Fruit fly (Drosophila melanogaster) whole organism, embryonic: ENCODE data around the gene CG31908.

ENCODE experiments used
- Ada2b ChIP-seq: fragments of 200-800 bp; sonication (Bioruptor generic); IDR thresholded peaks from 2 replicates; pipeline ENCODE4 v1.3.6; 2022; ENCODE audit warnings: missing biosample characterization, missing genetic modification characterization
- Adf1 ChIP-seq: fragments of 200-800 bp; sonication (Bioruptor generic); IDR thresholded peaks from 2 replicates; pipeline ENCODE4 v1.3.6; 2022; ENCODE audit warnings: missing biosample characterization, missing genetic modification characterization
- CG10431 ChIP-seq: fragments of 200-800 bp; sonication (Bioruptor generic); optimal IDR thresholded peaks from 3 replicates; lab custom pipeline; 2018; ENCODE audit warnings: missing biosample characterization, mild to moderate bottlenecking, missing genetic modification characterization
- CG12659 ChIP-seq: fragments of 200-800 bp; sonication (Bioruptor generic); optimal IDR thresholded peaks from 3 replicates; lab custom pipeline; 2017; ENCODE audit warnings: mild to moderate bottlenecking, missing biosample characterization, missing genetic modification reagents, missing genetic modification characterization
- CG12769 ChIP-seq: fragments of 200-800 bp; sonication (Bioruptor generic); optimal IDR thresholded peaks from 2 replicates; lab custom pipeline; 2019; ENCODE audit warnings: missing biosample characterization, mild to moderate bottlenecking, missing genetic modification characterization, moderate library complexity
- CG13624 ChIP-seq: fragments of 200-800 bp; sonication (Bioruptor generic); optimal IDR thresholded peaks from 2 replicates; lab custom pipeline; 2016; ENCODE audit warnings: missing biosample characterization, missing genetic modification characterization
- CG13894 ChIP-seq: fragments of 200-800 bp; sonication (Bioruptor generic); optimal IDR thresholded peaks from 3 replicates; lab custom pipeline; 2018; ENCODE audit warnings: missing biosample characterization, mild to moderate bottlenecking, missing genetic modification characterization, moderate library complexity
- CG14014 ChIP-seq: fragments of 200-800 bp; sonication (Bioruptor generic); IDR thresholded peaks from 2 replicates; pipeline ENCODE4 v1.3.6; 2022; ENCODE audit warnings: missing biosample characterization, missing genetic modification characterization
- CG14710 ChIP-seq: fragments of 200-800 bp; sonication (Bioruptor generic); optimal IDR thresholded peaks from 3 replicates; lab custom pipeline; 2019; ENCODE audit warnings: missing biosample characterization, mild to moderate bottlenecking, missing genetic modification characterization, moderate library complexity
- CG16813 ChIP-seq: fragments of 200-800 bp; sonication (Bioruptor generic); IDR thresholded peaks from 3 replicates; pipeline ENCODE4 v1.3.6; 2022; ENCODE audit warnings: missing biosample characterization, missing genetic modification characterization; ENCODE audit not compliant: partially characterized antibody
- CG17328 ChIP-seq: fragments of 200-800 bp; sonication (Bioruptor generic); IDR thresholded peaks from 2 replicates; pipeline ENCODE4 v1.3.6; 2022; ENCODE audit warnings: missing biosample characterization, missing genetic modification characterization
- CG2712 ChIP-seq: fragments of 200-800 bp; optimal IDR thresholded peaks from 3 replicates; lab custom pipeline; 2019; ENCODE audit warnings: missing biosample characterization, mild to moderate bottlenecking, missing genetic modification characterization, moderate library complexity
- CG33213 ChIP-seq: fragments of 200-800 bp; sonication (Bioruptor generic); optimal IDR thresholded peaks from 3 replicates; lab custom pipeline; 2016; ENCODE audit warnings: missing biosample characterization, missing genetic modification characterization
- CG34376 ChIP-seq: fragments of 200-800 bp; sonication (Bioruptor generic); optimal IDR thresholded peaks from 2 replicates; lab custom pipeline; 2018; ENCODE audit warnings: missing biosample characterization, mild to moderate bottlenecking, missing genetic modification characterization
- CG34422 ChIP-seq: fragments of 200-800 bp; sonication (Bioruptor generic); IDR thresholded peaks from 3 replicates; pipeline ENCODE4 v1.3.6; 2022; ENCODE audit warnings: missing biosample characterization, missing genetic modification characterization
- CG42726 ChIP-seq: fragments of 200-800 bp; sonication (Bioruptor generic); IDR thresholded peaks from 2 replicates; pipeline ENCODE4 v1.3.6; 2022; ENCODE audit warnings: missing biosample characterization, missing genetic modification characterization; ENCODE audit not compliant: partially characterized antibody
- CG43689 ChIP-seq: fragments of 200-800 bp; sonication (Bioruptor generic); IDR thresholded peaks from 2 replicates; pipeline ENCODE4 v1.3.6; 2022; ENCODE audit warnings: missing biosample characterization, missing genetic modification characterization
- CG4404 ChIP-seq: fragments of 200-800 bp; sonication (Bioruptor generic); IDR thresholded peaks from 2 replicates; pipeline ENCODE4 v1.3.6; 2022; ENCODE audit warnings: missing biosample characterization, missing genetic modification characterization
- CG6791 ChIP-seq: fragments of 200-800 bp; sonication (Bioruptor generic); IDR thresholded peaks from 3 replicates; pipeline ENCODE4 v1.3.6; 2022; ENCODE audit warnings: missing biosample characterization, missing genetic modification characterization; ENCODE audit not compliant: partially characterized antibody
- CG8478 ChIP-seq: fragments of >200 bp; optimal IDR thresholded peaks from 2 replicates; lab custom pipeline; 2018
- CG8924 ChIP-seq: fragments of 200-800 bp; optimal IDR thresholded peaks from 3 replicates; lab custom pipeline; 2019; ENCODE audit warnings: missing biosample characterization, mild to moderate bottlenecking, missing genetic modification characterization, moderate library complexity
- CG9215 ChIP-seq: fragments of 200-800 bp; sonication (Bioruptor generic); IDR thresholded peaks from 2 replicates; pipeline ENCODE4 v1.3.6; 2022; ENCODE audit warnings: missing biosample characterization, missing genetic modification characterization
- CHES-1-like ChIP-seq: fragments of 200-800 bp; sonication (Bioruptor generic); optimal IDR thresholded peaks from 2 replicates; lab custom pipeline; 2016; ENCODE audit warnings: missing biosample characterization, missing genetic modification characterization
- CrebB ChIP-seq: fragments of 200-800 bp; sonication (Bioruptor generic); optimal IDR thresholded peaks from 3 replicates; lab custom pipeline; 2018; ENCODE audit warnings: missing biosample characterization, mild to moderate bottlenecking, missing genetic modification characterization
- D19B ChIP-seq: fragments of 200-800 bp; sonication (Bioruptor generic); optimal IDR thresholded peaks from 2 replicates; lab custom pipeline; 2017; ENCODE audit warnings: missing biosample characterization, mild to moderate bottlenecking, missing genetic modification characterization
- Doc3 ChIP-seq: fragments of 200-800 bp; sonication (Bioruptor generic); IDR thresholded peaks from 3 replicates; pipeline ENCODE4 v1.3.6; 2022; ENCODE audit warnings: missing biosample characterization, missing genetic modification characterization; ENCODE audit not compliant: partially characterized antibody
- Elba2 ChIP-seq: fragments of 200-800 bp; sonication (Bioruptor generic); optimal IDR thresholded peaks from 3 replicates; lab custom pipeline; 2016; ENCODE audit warnings: missing biosample characterization, missing genetic modification characterization
- Fer1 ChIP-seq: fragments of 200-800 bp; sonication (Bioruptor generic); optimal IDR thresholded peaks from 2 replicates; lab custom pipeline; 2017; ENCODE audit warnings: missing biosample characterization, mild to moderate bottlenecking, missing genetic modification characterization
- Gug ChIP-seq: fragments of 200-800 bp; sonication (Bioruptor generic); IDR thresholded peaks from 4 replicates; pipeline ENCODE4 v1.3.6; 2022; ENCODE audit warnings: missing biosample characterization, missing genetic modification characterization
- Hmr ChIP-seq: fragments of 200-800 bp; sonication (Bioruptor generic); optimal IDR thresholded peaks from 3 replicates; lab custom pipeline; 2017; ENCODE audit warnings: mild to moderate bottlenecking, missing biosample characterization, missing genetic modification reagents, missing genetic modification characterization
- Hr39 ChIP-seq: fragments of >200 bp; optimal IDR thresholded peaks from 2 replicates; lab custom pipeline; 2017
- Jarid2 ChIP-seq: fragments of 200-800 bp; sonication (Bioruptor generic); optimal IDR thresholded peaks from 3 replicates; lab custom pipeline; 2017; ENCODE audit warnings: mild to moderate bottlenecking, missing biosample characterization, missing genetic modification reagents, missing genetic modification characterization
- MTF-1 ChIP-seq: fragments of 200-800 bp; sonication (Bioruptor generic); optimal IDR thresholded peaks from 2 replicates; lab custom pipeline; 2018; ENCODE audit warnings: missing biosample characterization, mild to moderate bottlenecking, missing genetic modification characterization, borderline replicate concordance
- Meics ChIP-seq: fragments of 200-800 bp; sonication (Bioruptor generic); optimal IDR thresholded peaks from 2 replicates; lab custom pipeline; 2017; ENCODE audit warnings: missing biosample characterization, mild to moderate bottlenecking, missing genetic modification characterization
- Nf-YC ChIP-seq: fragments of 200-800 bp; optimal IDR thresholded peaks from 3 replicates; lab custom pipeline; 2019; ENCODE audit warnings: missing biosample characterization, mild to moderate bottlenecking, missing genetic modification characterization, moderate library complexity
- YL-1 ChIP-seq: fragments of 200-800 bp; sonication (Bioruptor generic); optimal IDR thresholded peaks from 3 replicates; lab custom pipeline; 2017; ENCODE audit warnings: missing biosample characterization, mild to moderate bottlenecking, missing genetic modification characterization
- aop ChIP-seq: fragments of 200-800 bp; sonication (Bioruptor generic); IDR thresholded peaks from 2 replicates; pipeline ENCODE4 v1.3.6; 2022; ENCODE audit warnings: missing biosample characterization, missing genetic modification characterization
- ara ChIP-seq: fragments of 200-800 bp; sonication (Bioruptor generic); IDR thresholded peaks from 2 replicates; pipeline ENCODE4 v1.3.6; 2022; ENCODE audit warnings: missing biosample characterization, missing genetic modification characterization
- chn ChIP-seq: fragments of 200-800 bp; sonication (Bioruptor generic); optimal IDR thresholded peaks from 2 replicates; lab custom pipeline; 2016; ENCODE audit warnings: missing biosample characterization, missing genetic modification characterization
- danr ChIP-seq: fragments of 200-800 bp; sonication (Bioruptor generic); IDR thresholded peaks from 2 replicates; pipeline ENCODE4 v1.3.6; 2022; ENCODE audit warnings: missing biosample characterization, missing genetic modification characterization
- dpn ChIP-seq, 2 experiments: fragments of 200-800 bp; sonication (Bioruptor generic); optimal IDR thresholded peaks; 3 replicates each; lab custom pipeline; 2016; ENCODE audit warnings: missing biosample characterization in 2 of 2, missing genetic modification characterization in 2 of 2
- fd96Cb ChIP-seq: fragments of 200-800 bp; sonication (Bioruptor generic); optimal IDR thresholded peaks from 2 replicates; lab custom pipeline; 2018; ENCODE audit warnings: missing biosample characterization, mild to moderate bottlenecking, missing genetic modification characterization, moderate library complexity
- gce ChIP-seq: fragments of 200-800 bp; sonication (Bioruptor generic); IDR thresholded peaks from 3 replicates; pipeline ENCODE4 v1.3.6; 2022; ENCODE audit warnings: missing biosample characterization, missing genetic modification characterization
- inv ChIP-seq: fragments of 200-800 bp; sonication (Bioruptor generic); IDR thresholded peaks from 2 replicates; pipeline ENCODE4 v1.3.6; 2022; ENCODE audit warnings: missing biosample characterization, missing genetic modification characterization; ENCODE audit not compliant: partially characterized antibody
- ken ChIP-seq: fragments of 200-800 bp; sonication (Bioruptor generic); IDR thresholded peaks from 3 replicates; pipeline ENCODE4 v1.3.6; 2022; ENCODE audit warnings: missing biosample characterization, missing genetic modification characterization
- lab ChIP-seq: fragments of 200-800 bp; sonication (Bioruptor generic); optimal IDR thresholded peaks from 3 replicates; lab custom pipeline; 2017; ENCODE audit warnings: missing biosample characterization, missing genetic modification characterization, mild to moderate bottlenecking, moderate library complexity, missing genetic modification reagents
- row ChIP-seq: fragments of 200-800 bp; sonication (Bioruptor generic); IDR thresholded peaks from 3 replicates; pipeline ENCODE4 v1.3.6; 2022; ENCODE audit warnings: missing biosample characterization, missing genetic modification characterization
- sug ChIP-seq: fragments of 200-800 bp; optimal IDR thresholded peaks from 2 replicates; lab custom pipeline; 2019; ENCODE audit warnings: missing biosample characterization, mild to moderate bottlenecking, missing genetic modification characterization, moderate library complexity
- unc-4 ChIP-seq: fragments of 200-800 bp; sonication (Bioruptor generic); IDR thresholded peaks from 2 replicates; pipeline ENCODE4 v1.3.6; 2022; ENCODE audit warnings: missing biosample characterization, missing genetic modification characterization; ENCODE audit not compliant: partially characterized antibody

CG31908 gene

DNA sequence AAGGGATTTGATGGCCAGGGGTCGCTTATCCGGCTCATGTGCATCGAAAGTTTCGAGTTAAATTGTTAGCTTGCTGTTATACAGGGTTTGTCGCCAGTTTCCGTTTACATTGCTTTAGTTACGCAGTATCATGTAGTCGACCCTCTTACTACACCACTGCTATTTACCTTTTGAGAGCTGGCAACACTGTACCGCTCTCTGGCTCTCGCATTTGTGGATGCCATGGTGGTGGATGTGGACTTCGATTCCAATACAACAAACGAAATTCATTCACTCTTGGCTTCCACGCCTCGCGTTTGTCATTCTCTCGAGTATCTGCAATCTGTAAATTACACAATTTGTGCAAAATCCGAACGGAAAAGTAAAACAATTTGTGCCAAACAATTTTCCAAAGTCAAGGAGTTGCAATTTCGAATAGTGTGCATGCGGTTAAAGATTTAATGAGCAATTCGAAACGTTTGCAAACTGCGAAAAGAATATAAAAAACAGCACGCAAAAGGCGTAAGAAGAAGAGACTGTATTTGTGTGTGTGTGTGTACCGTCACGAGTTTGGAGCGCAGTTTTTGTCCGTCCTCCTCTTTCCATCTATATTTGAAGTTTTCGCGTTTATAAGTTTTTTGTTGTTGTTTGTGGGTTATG lies 21.9 kb upstream of the CG31908 start (continued):
- TF ChIP-seq Meics (GFP tag; lab: Kevin White, UChicago): peak; percentile 30
- no peak for TF ChIP-seq Adf1 (GFP tag; lab: Robert Waterston, UW)
- peak; percentile 93 for TF ChIP-seq row
- no peak for TF ChIP-seq CG12769 (tag; lab: Kevin White, UChicago)
- peak; percentile 4; the same call in 1 of the 4 replicates for TF ChIP-seq Gug (GFP tag; lab: Robert Waterston, UW)
- TF ChIP-seq CrebB (tag; lab: Kevin White, UChicago): peak; percentile 62
- no peak for TF ChIP-seq CG13624 (GFP tag; lab: Kevin White, UChicago)
- no peak for TF ChIP-seq gce (GFP tag; lab: Robert Waterston, UW)
- TF ChIP-seq CG12659: no peak
- peak; percentile 9 for TF ChIP-seq CG14710
- TF ChIP-seq CG33213: no peak
- TF ChIP-seq Hmr (GFP tag; lab: Kevin White, UChicago): peak; percentile 39
- no peak for TF ChIP-seq CHES-1-like
- peak; percentile 66 for TF ChIP-seq unc-4 (GFP tag; lab: Robert Waterston, UW)
- TF ChIP-seq Jarid2 (GFP tag; lab: Kevin White, UChicago): peak; percentile 50
- TF ChIP-seq inv (GFP tag; lab: Robert Waterston, UW): peak; percentile 90
- TF ChIP-seq CG4404: 0 out of 2 replicates have a peak, but pooled peaks have one; percentile 8
- TF ChIP-seq CG17328: peak; percentile 38; the same call in 1 of the 2 replicates
- TF ChIP-seq lab (GFP tag; lab: Kevin White, UChicago): peak; percentile 38
- TF ChIP-seq CG34376 (GFP tag; lab: Kevin White, UChicago): peak; percentile 80
- no peak; the same call in 1 of the 2 replicates for TF ChIP-seq ara (GFP tag; lab: Robert Waterston, UW)
- peak; percentile 98 for TF ChIP-seq CG9215 (GFP tag; lab: Robert Waterston, UW)
- peak; percentile 30 for TF ChIP-seq Elba2 (GFP tag; lab: Kevin White, UChicago)
- TF ChIP-seq chn: peak; percentile 33
- peak; percentile 23; the same call in 1 of the 2 replicates for TF ChIP-seq Ada2b (GFP tag; lab: Robert Waterston, UW)
- peak; percentile 97 for TF ChIP-seq CG16813 (GFP tag; lab: Robert Waterston, UW)
- no peak for TF ChIP-seq CG43689 (GFP tag; lab: Robert Waterston, UW)
- peak; percentile 42 for TF ChIP-seq CG8924 (tag; lab: Kevin White, UChicago)
- TF ChIP-seq danr (GFP tag; lab: Robert Waterston, UW): no peak
- TF ChIP-seq CG10431 (GFP tag; lab: Kevin White, UChicago): peak; percentile 72
- TF ChIP-seq YL-1: peak; percentile 81
- TF ChIP-seq Hr39 (lab: Kevin White, UChicago): no peak
- peak; percentile 23 to 34 for TF ChIP-seq dpn (GFP tag; optimal IDR thresholded peaks at IDR 0.05; lab: Kevin White, UChicago)
- TF ChIP-seq ken (GFP tag; lab: Robert Waterston, UW): no peak
- TF ChIP-seq Doc3 (GFP tag; lab: Robert Waterston, UW): peak; percentile 80
- peak; percentile 80; the same call in 1 of the 2 replicates for TF ChIP-seq CG42726 (GFP tag; lab: Robert Waterston, UW)
- TF ChIP-seq fd96Cb (tag; lab: Kevin White, UChicago): no peak
- TF ChIP-seq Nf-YC (tag; lab: Kevin White, UChicago): peak; percentile 59
- peak; percentile 38 for TF ChIP-seq sug (tag; lab: Kevin White, UChicago)
- TF ChIP-seq Fer1 (GFP tag; lab: Kevin White, UChicago): peak; percentile 63
- TF ChIP-seq CG6791: peak; percentile 100
- no peak for TF ChIP-seq CG13894
- peak; percentile 27 for TF ChIP-seq CG2712 (tag; lab: Kevin White, UChicago)
- peak; percentile 50 for TF ChIP-seq CG14014 (GFP tag; lab: Robert Waterston, UW)
- no peak for TF ChIP-seq CG8478 (lab: Kevin White, UChicago)
- 0 out of 3 replicates have a peak, but pooled peaks have one; percentile 25 for TF ChIP-seq CG34422
- TF ChIP-seq MTF-1 (GFP tag; lab: Kevin White, UChicago): peak; percentile 46
- peak; percentile 99 for TF ChIP-seq D19B
- TF ChIP-seq aop (GFP tag; lab: Robert Waterston, UW): 0 out of 2 replicates have a peak, but pooled peaks have one; percentile 20
